Worm (Caenorhabditis elegans) whole organism, L4 larva: Measurements from ENCODE around the gene T28H10.1.

Source experiments
- ama-1 ChIP-seq: fragments of 150-350 bp; optimal IDR thresholded peaks from 2 replicates; lab custom pipeline; 2014; ENCODE audit warnings: inconsistent platforms, mixed read lengths
- ceh-62 ChIP-seq: sonication (generic microtip); optimal IDR thresholded peaks from 2 replicates; lab custom pipeline; 2017; ENCODE audit warnings: missing biosample characterization, missing genetic modification characterization
- dmd-8 ChIP-seq: fragments of 200-800 bp; sonication (Bioruptor generic); IDR thresholded peaks from 2 replicates; pipeline ENCODE4 v1.3.6; 2022; ENCODE audit warnings: missing genetic modification characterization, missing compliant biosample characterization
- fkh-10 ChIP-seq: fragments of 150-350 bp; optimal IDR thresholded peaks from 2 replicates; lab custom pipeline; 2014; ENCODE audit warnings: missing biosample characterization, missing genetic modification reagents, missing genetic modification characterization
- nhr-28 ChIP-seq: fragments of 150-350 bp; optimal IDR thresholded peaks from 2 replicates; lab custom pipeline; 2014; ENCODE audit warnings: missing biosample characterization, missing genetic modification characterization
- nhr-76 ChIP-seq: fragments of 150-350 bp; optimal IDR thresholded peaks from 2 replicates; lab custom pipeline; 2014; ENCODE audit warnings: missing biosample characterization, missing genetic modification characterization

DNA sequence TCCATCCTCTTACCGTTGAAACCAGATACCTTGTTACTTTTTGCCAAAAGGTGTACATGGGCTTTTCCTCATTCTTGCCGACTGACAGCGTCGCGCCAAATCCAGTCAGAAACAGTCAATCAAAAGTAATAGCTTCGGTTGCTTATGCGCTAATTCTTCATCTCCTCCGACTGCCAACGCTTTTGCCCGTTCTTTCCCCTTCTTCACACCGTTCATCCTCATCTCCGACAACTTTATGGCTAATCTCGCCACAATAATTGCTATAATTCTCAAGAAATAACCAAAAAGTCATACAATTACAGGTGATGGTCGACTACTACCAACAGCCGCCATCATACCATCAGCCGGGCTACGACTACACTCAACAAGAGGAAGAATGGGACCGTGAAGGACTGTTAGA is 25.5 kb upstream of the T28H10.1 start, which contains the start of gene atn-1:
- TF ChIP-seq nhr-28 (tag; lab: Kevin White, UChicago) (no peak), ama-1 (lab: Kevin White, UChicago) (no peak), dmd-8 (GFP tag; lab: Robert Waterston, UW) (no peak), ceh-62 (tag; lab: Kevin White, UChicago) (no peak), fkh-10 (GFP tag; lab: Kevin White, UChicago) (no peak), nhr-76 (no peak)
